Fruit fly (Drosophila melanogaster): ENCODE measurements around the gene Caf1-180.

Caf1-180 gene

DNA sequence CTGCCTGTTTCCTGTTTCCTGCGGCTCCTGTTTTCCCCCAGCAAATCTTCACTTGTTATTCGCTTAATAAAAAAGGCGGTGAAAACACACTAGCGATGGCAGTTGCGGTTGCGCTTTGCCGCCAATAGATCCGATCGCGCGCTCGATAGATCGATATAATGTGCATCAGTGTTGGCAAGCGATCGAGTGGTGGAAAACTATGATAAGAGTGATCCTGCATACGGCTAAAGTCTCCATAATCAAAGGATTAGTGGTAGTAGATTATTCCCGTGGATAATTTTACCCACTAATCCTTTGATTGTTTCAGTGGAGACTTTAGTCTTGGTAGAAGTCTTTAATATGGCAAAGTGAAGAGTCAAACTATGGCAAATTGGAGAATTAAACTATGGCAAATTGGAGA, at the start of gene Caf1-180 (continued):
- TF ChIP-seq amos (GFP tag; IDR thresholded peaks at IDR 0.05; ENCODE audit: partially characterized antibody) (peak; percentile 92), CG8944 (GFP tag; optimal IDR thresholded peaks at IDR 0.05) (peak; percentile 9), Ravus (GFP tag; IDR thresholded peaks at IDR 0.05) (no peak), tup (GFP tag; optimal IDR thresholded peaks at IDR 0.05) (no peak), mld (GFP tag; IDR thresholded peaks at IDR 0.05; ENCODE audit: partially characterized antibody) (peak; percentile 72; the same call in 2 of the 3 replicates), shn (GFP tag; optimal IDR thresholded peaks at IDR 0.05) (peak; percentile 8), CG10147 (GFP tag; optimal IDR thresholded peaks at IDR 0.05) (no peak), Nf-YC (tag; optimal IDR thresholded peaks at IDR 0.05) (no peak), disco-r (GFP tag; optimal IDR thresholded peaks at IDR 0.05) (no peak), stc (GFP tag; IDR thresholded peaks at IDR 0.05) (no peak), ci (GFP tag; IDR thresholded peaks at IDR 0.05) (peak; percentile 39; the same call in 1 of the 3 replicates), zf30C (GFP tag; optimal IDR thresholded peaks at IDR 0.05) (no peak), Mes4 (GFP tag; optimal IDR thresholded peaks at IDR 0.05) (no peak), otp (GFP tag; IDR thresholded peaks at IDR 0.05) (no peak), CG12219 (GFP tag; optimal IDR thresholded peaks at IDR 0.05) (no peak), CG9797 (GFP tag; optimal IDR thresholded peaks at IDR 0.05) (peak; percentile 36), ewg (GFP tag; optimal IDR thresholded peaks at IDR 0.05) (no peak), bsh (GFP tag; optimal IDR thresholded peaks at IDR 0.05) (no peak), ato (GFP tag; IDR thresholded peaks at IDR 0.05; ENCODE audit: partially characterized antibody) (peak; percentile 54; the same call in 1 of the 2 replicates), crol (GFP tag; IDR thresholded peaks at IDR 0.05) (no peak), Dfd (GFP tag; optimal IDR thresholded peaks at IDR 0.05) (no peak), jumu (GFP tag; optimal IDR thresholded peaks at IDR 0.05) (peak; percentile 36), CG10462 (GFP tag; optimal IDR thresholded peaks at IDR 0.05) (no peak), CG8089 (GFP tag; optimal IDR thresholded peaks at IDR 0.05) (peak; percentile 19), Nf-YA (GFP tag; IDR thresholded peaks at IDR 0.05) (no peak), CG30020 (tag; optimal IDR thresholded peaks at IDR 0.05) (peak; percentile 2), hb (GFP tag; IDR thresholded peaks at IDR 0.05; ENCODE audit: partially characterized antibody) (peak; percentile 40; the same call in 1 of the 3 replicates), CG3838 (GFP tag; optimal IDR thresholded peaks at IDR 0.05) (no peak), nmo (GFP tag; optimal IDR thresholded peaks at IDR 0.05) (peak; percentile 42), ara (GFP tag; IDR thresholded peaks at IDR 0.05) (no peak), Stat92E (GFP tag; optimal IDR thresholded peaks at IDR 0.05) (no peak), CG15269 (tag; optimal IDR thresholded peaks at IDR 0.05) (no peak), dan (GFP tag; IDR thresholded peaks at IDR 0.05) (no peak), zfh1 (GFP tag; IDR thresholded peaks at IDR 0.05) (no peak), HLH4C (GFP tag; IDR thresholded peaks at IDR 0.05; ENCODE audit: partially characterized antibody) (peak; percentile 76), usp (GFP tag; optimal IDR thresholded peaks at IDR 0.05) (no peak), MTF-1 (GFP tag; optimal IDR thresholded peaks at IDR 0.05; ENCODE audit: borderline replicate concordance) (no peak), sens (GFP tag) (peak; percentile 23), chm (GFP tag; IDR thresholded peaks at IDR 0.05) (no peak), Dip3 (GFP tag; optimal IDR thresholded peaks at IDR 0.05) (peak; percentile 39), gsb-n (tag; optimal IDR thresholded peaks at IDR 0.05) (no peak), CG1602 (GFP tag; optimal IDR thresholded peaks at IDR 0.05) (no peak), salm (tag; optimal IDR thresholded peaks at IDR 0.05) (no peak), CG32532 (GFP tag; IDR thresholded peaks at IDR 0.05) (peak; percentile 56; the same call in 1 of the 2 replicates), Six4 (GFP tag; optimal IDR thresholded peaks at IDR 0.05) (no peak), bowl (GFP tag; IDR thresholded peaks at IDR 0.05) (no peak), Eip74EF (GFP tag; optimal IDR thresholded peaks at IDR 0.05) (no peak), nom (GFP tag; optimal IDR thresholded peaks at IDR 0.05) (no peak), fd96Cb (tag; optimal IDR thresholded peaks at IDR 0.05) (no peak), CG11398 (GFP tag; optimal IDR thresholded peaks at IDR 0.05) (no peak), Doc2 (GFP tag; IDR thresholded peaks at IDR 0.05) (no peak)
